Worm (Caenorhabditis elegans) whole organism, L4 larva: ENCODE results near the gene C14H10.2.
A peak's percentile ranks its signal among the peaks of the same experiment; 100 is the strongest.

Experiments
- F10B5.3 ChIP-seq: sonication (generic microtip); optimal IDR thresholded peaks from 2 replicates; lab custom pipeline; 2016; ENCODE audit warnings: mild to moderate bottlenecking, missing genetic modification characterization, missing compliant biosample characterization
- F26F4.8 ChIP-seq: fragments of 200-800 bp; sonication (Bioruptor generic); conservative IDR thresholded peaks from 2 replicates; pipeline ENCODE4 v1.3.6; 2022; ENCODE audit warnings: missing genetic modification characterization, missing compliant biosample characterization
- F44E2.7 ChIP-seq: fragments of 200-800 bp; sonication (Bioruptor generic); IDR thresholded peaks from 2 replicates; pipeline ENCODE4 v2.1.2; 2022; ENCODE audit warnings: missing genetic modification characterization, missing compliant biosample characterization
- R02D3.7 ChIP-seq: fragments of 150-350 bp; sonication (generic microtip); optimal IDR thresholded peaks from 3 replicates; lab custom pipeline; 2014; ENCODE audit warnings: missing biosample characterization, missing genetic modification characterization
- Y105C5A.15 ChIP-seq: fragments of 200-800 bp; sonication (Bioruptor generic); IDR thresholded peaks from 2 replicates; pipeline ENCODE4 v1.3.6; 2022; ENCODE audit warnings: missing genetic modification characterization, missing compliant biosample characterization
- Y48G9A.11 ChIP-seq: fragments of 200-800 bp; sonication (Bioruptor generic); IDR thresholded peaks from 2 replicates; pipeline ENCODE4 v1.3.6; 2022; ENCODE audit warnings: missing genetic modification reagents, missing genetic modification characterization, missing compliant biosample characterization
- Y5F2A.4 ChIP-seq: fragments of 200-800 bp; sonication (Bioruptor generic); optimal IDR thresholded peaks from 2 replicates; lab custom pipeline; 2018; ENCODE audit warnings: mild to moderate bottlenecking, missing genetic modification characterization, missing compliant biosample characterization
- ZK337.2 ChIP-seq: fragments of 200-800 bp; sonication (Bioruptor generic); IDR thresholded peaks from 2 replicates; pipeline ENCODE4 v1.3.6; 2022; ENCODE audit warnings: missing genetic modification reagents, missing genetic modification characterization, missing compliant biosample characterization
- aha-1 ChIP-seq: fragments of 150-350 bp; peaks from one replicate; lab custom pipeline; 2014; ENCODE audit warnings: missing biosample characterization, missing genetic modification characterization
- aly-2 ChIP-seq: sonication (generic microtip); optimal IDR thresholded peaks from 2 replicates; lab custom pipeline; 2018; ENCODE audit warnings: missing biosample characterization, missing genetic modification characterization
- ama-1 ChIP-seq: fragments of 150-350 bp; optimal IDR thresholded peaks from 2 replicates; lab custom pipeline; 2014; ENCODE audit warnings: inconsistent platforms, mixed read lengths
- arid-1 ChIP-seq: fragments of 200-800 bp; sonication (Bioruptor generic); conservative IDR thresholded peaks from 2 replicates; pipeline ENCODE4 v1.3.6; 2022; ENCODE audit warnings: missing genetic modification reagents, missing genetic modification characterization, missing compliant biosample characterization
- attf-4 ChIP-seq: sonication (generic microtip); optimal IDR thresholded peaks from 3 replicates; lab custom pipeline; 2017; ENCODE audit warnings: missing biosample characterization, missing genetic modification characterization
- ceh-32 ChIP-seq: sonication (generic microtip); optimal IDR thresholded peaks from 2 replicates; lab custom pipeline; 2016; ENCODE audit warnings: mild to moderate bottlenecking, missing genetic modification characterization, missing compliant biosample characterization; ENCODE audit not compliant: poor library complexity
- ceh-82 ChIP-seq: sonication (generic microtip); optimal IDR thresholded peaks from 2 replicates; lab custom pipeline; 2017; ENCODE audit warnings: missing biosample characterization, missing genetic modification characterization
- cey-2 ChIP-seq: sonication (generic microtip); optimal IDR thresholded peaks from 3 replicates; lab custom pipeline; 2017; ENCODE audit warnings: missing genetic modification characterization, mild to moderate bottlenecking, missing compliant biosample characterization, antibody characterized with exemption, borderline replicate concordance; ENCODE audit not compliant: insufficient read depth
- ctbp-1 ChIP-seq: fragments of 200-800 bp; sonication (Bioruptor generic); IDR thresholded peaks from 2 replicates; pipeline ENCODE4 v1.3.6; 2022; ENCODE audit warnings: missing genetic modification reagents, missing genetic modification characterization, missing compliant biosample characterization
- daf-19 ChIP-seq: fragments of 200-800 bp; sonication (Bioruptor generic); conservative IDR thresholded peaks from 2 replicates; pipeline ENCODE4 v1.3.6; 2022; ENCODE audit warnings: missing genetic modification characterization, missing compliant biosample characterization
- dmd-6 ChIP-seq: fragments of 200-800 bp; sonication (Bioruptor generic); IDR thresholded peaks from 2 replicates; pipeline ENCODE4 v1.3.6; 2022; ENCODE audit warnings: missing genetic modification reagents, missing genetic modification characterization, missing compliant biosample characterization
- dmd-8 ChIP-seq: fragments of 200-800 bp; sonication (Bioruptor generic); IDR thresholded peaks from 2 replicates; pipeline ENCODE4 v1.3.6; 2022; ENCODE audit warnings: missing genetic modification characterization, missing compliant biosample characterization
- dpl-1 ChIP-seq: fragments of 150-350 bp; optimal IDR thresholded peaks from 2 replicates; lab custom pipeline; 2014; ENCODE audit warnings: missing biosample characterization, missing genetic modification reagents, missing genetic modification characterization
- dve-1 ChIP-seq: sonication (generic microtip); optimal IDR thresholded peaks from 2 replicates; lab custom pipeline; 2017; ENCODE audit warnings: antibody characterized with exemption, mild to moderate bottlenecking, missing genetic modification characterization, missing compliant biosample characterization; ENCODE audit not compliant: insufficient read depth
- fkh-10 ChIP-seq: fragments of 150-350 bp; optimal IDR thresholded peaks from 2 replicates; lab custom pipeline; 2014; ENCODE audit warnings: missing biosample characterization, missing genetic modification reagents, missing genetic modification characterization
- fos-1 ChIP-seq: fragments of 150-350 bp; optimal IDR thresholded peaks from 2 replicates; lab custom pipeline; 2014; ENCODE audit warnings: missing biosample characterization, missing genetic modification characterization
- gei-8 ChIP-seq: fragments of 200-800 bp; sonication (Bioruptor generic); optimal IDR thresholded peaks from 2 replicates; lab custom pipeline; 2018; ENCODE audit warnings: mild to moderate bottlenecking, missing genetic modification characterization, missing compliant biosample characterization
- hlh-30 ChIP-seq: sonication (generic microtip); optimal IDR thresholded peaks from 2 replicates; lab custom pipeline; 2017; ENCODE audit warnings: antibody characterized with exemption, mild to moderate bottlenecking, missing genetic modification characterization, missing compliant biosample characterization; ENCODE audit not compliant: insufficient read depth
- hmg-1.1 ChIP-seq: fragments of 200-800 bp; sonication (Bioruptor generic); IDR thresholded peaks from 2 replicates; pipeline ENCODE4 v1.3.6; 2022; ENCODE audit warnings: missing genetic modification reagents, missing genetic modification characterization, missing compliant biosample characterization
- lin-1 ChIP-seq: fragments of 200-800 bp; sonication (Bioruptor generic); IDR thresholded peaks from 2 replicates; pipeline ENCODE4 v1.3.6; 2022; ENCODE audit warnings: missing genetic modification reagents, missing genetic modification characterization, missing compliant biosample characterization
- lin-13 ChIP-seq: fragments of 150-350 bp; optimal IDR thresholded peaks from 2 replicates; lab custom pipeline; 2014; ENCODE audit warnings: missing biosample characterization, missing genetic modification reagents, missing genetic modification characterization
- lin-15B ChIP-seq: fragments of 150-350 bp; sonication (generic microtip); optimal IDR thresholded peaks from 3 replicates; lab custom pipeline; 2014; ENCODE audit warnings: missing biosample characterization, missing genetic modification characterization
- lin-38 ChIP-seq: fragments of 200-800 bp; sonication (Bioruptor generic); IDR thresholded peaks from 2 replicates; pipeline ENCODE4 v1.3.6; 2022; ENCODE audit warnings: missing genetic modification reagents, missing genetic modification characterization, missing compliant biosample characterization
- lsy-2 ChIP-seq, 2 experiments: fragments of 150-350 bp in 1 of 2; sonication (generic microtip) in 1 of 2; optimal IDR thresholded peaks; 2 replicates each; lab custom pipeline; 2014 to 2017; ENCODE audit warnings: missing biosample characterization in 2 of 2, missing genetic modification characterization in 2 of 2
- madf-5 ChIP-seq, 2 experiments: fragments of 200-800 bp; sonication (Bioruptor generic); IDR thresholded peaks; 2 replicates each; pipeline ENCODE4 v1.3.6; 2022; ENCODE audit warnings: missing compliant biosample characterization in 2 of 2, missing genetic modification characterization in 2 of 2
- mdt-29 ChIP-seq: fragments of 200-800 bp; sonication (Bioruptor generic); IDR thresholded peaks from 2 replicates; pipeline ENCODE4 v1.3.6; 2022; ENCODE audit warnings: missing genetic modification reagents, missing genetic modification characterization, missing compliant biosample characterization
- mes-2 ChIP-seq: sonication (generic microtip); optimal IDR thresholded peaks from 2 replicates; lab custom pipeline; 2016; ENCODE audit warnings: missing genotype, mild to moderate bottlenecking, missing genetic modification characterization, missing compliant biosample characterization; ENCODE audit not compliant: poor library complexity, severe bottlenecking
- nhr-102 ChIP-seq: sonication (generic microtip); optimal IDR thresholded peaks from 2 replicates; lab custom pipeline; 2016; ENCODE audit warnings: mild to moderate bottlenecking, missing genetic modification characterization, moderate library complexity, missing compliant biosample characterization
- nhr-111 ChIP-seq: fragments of 200-800 bp; sonication (Bioruptor generic); optimal IDR thresholded peaks from 2 replicates; lab custom pipeline; 2018; ENCODE audit warnings: mild to moderate bottlenecking, missing genetic modification characterization, missing compliant biosample characterization
- nhr-25 ChIP-seq: sonication (generic microtip); optimal IDR thresholded peaks from 2 replicates; lab custom pipeline; 2017; ENCODE audit warnings: missing genetic modification characterization, mild to moderate bottlenecking, missing compliant biosample characterization, antibody characterized with exemption, moderate library complexity, borderline replicate concordance; ENCODE audit not compliant: insufficient read depth
- nhr-28 ChIP-seq: fragments of 150-350 bp; optimal IDR thresholded peaks from 2 replicates; lab custom pipeline; 2014; ENCODE audit warnings: missing biosample characterization, missing genetic modification characterization
- pha-4 ChIP-seq, 2 experiments: fragments of 150-350 bp in 1 of 2; fragments of 200-800 bp in 1 of 2; sonication (Bioruptor generic) in 1 of 2; IDR thresholded peaks in 1 of 2; optimal IDR thresholded peaks in 1 of 2; 2 replicates each; pipeline versions ENCODE4 v1.3.6 to Lab custom; 2014 to 2022; ENCODE audit warnings: missing genetic modification characterization in 2 of 2, missing genetic modification reagents in 2 of 2, missing biosample characterization in 1 of 2, missing compliant biosample characterization in 1 of 2
- sdz-12 ChIP-seq: fragments of 200-800 bp; sonication (Bioruptor generic); optimal IDR thresholded peaks from 2 replicates; lab custom pipeline; 2018; ENCODE audit warnings: mild to moderate bottlenecking, missing genetic modification characterization, missing compliant biosample characterization
- snpc-4 ChIP-seq: fragments of 150-350 bp; optimal IDR thresholded peaks from 2 replicates; lab custom pipeline; 2014; ENCODE audit warnings: missing biosample characterization, missing genetic modification characterization
- tag-97 ChIP-seq: fragments of 200-800 bp; sonication (Bioruptor generic); IDR thresholded peaks from 2 replicates; pipeline ENCODE4 v1.3.6; 2022; ENCODE audit warnings: missing genetic modification characterization, missing compliant biosample characterization
- vab-7 ChIP-seq: fragments of 200-800 bp; sonication (Bioruptor generic); IDR thresholded peaks from 2 replicates; pipeline ENCODE4 v1.3.6; 2022; ENCODE audit warnings: missing genetic modification reagents, missing genetic modification characterization, missing compliant biosample characterization
- zag-1 ChIP-seq: fragments of 150-350 bp; optimal IDR thresholded peaks from 2 replicates; lab custom pipeline; 2014; ENCODE audit warnings: missing biosample characterization, missing genetic modification characterization
- zfp-2 ChIP-seq: sonication (generic microtip); optimal IDR thresholded peaks from 2 replicates; lab custom pipeline; 2016; ENCODE audit warnings: mild to moderate bottlenecking, missing genetic modification characterization, missing compliant biosample characterization
- zfp-3 ChIP-seq: fragments of 200-800 bp; sonication (Bioruptor generic); conservative IDR thresholded peaks from 2 replicates; pipeline ENCODE4 v1.3.6; 2022; ENCODE audit warnings: missing genetic modification reagents, missing genetic modification characterization, missing compliant biosample characterization
- zip-2 ChIP-seq: fragments of 150-350 bp; optimal IDR thresholded peaks from 2 replicates; lab custom pipeline; 2014; ENCODE audit warnings: missing biosample characterization, missing genetic modification characterization
- ztf-11 ChIP-seq: fragments of 150-350 bp; optimal IDR thresholded peaks from 2 replicates; lab custom pipeline; 2014; ENCODE audit warnings: missing biosample characterization, missing genetic modification characterization

Gene C14H10.2

ce11 chrX:10218779-10219178 lies 33.9 kb downstream of the C14H10.2 start, which contains the start of gene F44A6.5 (continued):
- TF ChIP-seq ZK337.2 = no peak

ce11 chrX:10216857-10217256 lies 35.8 kb downstream of the C14H10.2 start:
- TF ChIP-seq ama-1 (no peak), lsy-2 (tag; optimal IDR thresholded peaks at IDR 0.05; lab: Kevin White, UChicago) (no peak), ceh-82 (no peak), fkh-10 (GFP tag; lab: Kevin White, UChicago) (no peak), pha-4 (GFP tag; IDR thresholded peaks at IDR 0.05; lab: Robert Waterston, UW) (no peak), pha-4 (tag; optimal IDR thresholded peaks at IDR 0.05; lab: Kevin White, UChicago) (no peak), mes-2 (tag; lab: Kevin White, UChicago) (no peak), daf-19 (no peak), zip-2 (no peak), nhr-102 (peak; percentile 55), ctbp-1 (no peak), F44E2.7 (no peak), madf-5 (GFP tag; IDR thresholded peaks at IDR 0.05; lab: Robert Waterston, UW) (no peak), snpc-4 (tag; lab: Kevin White, UChicago) (no peak), Y5F2A.4 (no peak), aly-2 (tag; lab: Kevin White, UChicago) (no peak), lin-15B (tag; lab: Kevin White, UChicago) (no peak), lin-1 (GFP tag; lab: Robert Waterston, UW) (no peak), zfp-3 (GFP tag; lab: Robert Waterston, UW) (no peak; the same call in 1 of the 2 replicates), F10B5.3 (tag; lab: Kevin White, UChicago) (no peak), lin-13 (GFP tag; lab: Kevin White, UChicago) (no peak), hmg-1.1 (no peak), nhr-111 (GFP tag; lab: Kevin White, UChicago) (no peak), cey-2 (tag; lab: Kevin White, UChicago) (no peak), ceh-32 (tag; lab: Kevin White, UChicago) (no peak), nhr-28 (tag; lab: Kevin White, UChicago) (no peak), F26F4.8 (no peak), vab-7 (GFP tag; lab: Robert Waterston, UW) (no peak), dpl-1 (GFP tag; lab: Kevin White, UChicago) (no peak), aha-1 (tag; lab: Kevin White, UChicago) (no peak), mdt-29 (no peak), R02D3.7 (tag; lab: Kevin White, UChicago) (no peak), nhr-25 (tag; lab: Kevin White, UChicago) (no peak), hlh-30 (tag; lab: Kevin White, UChicago) (no peak), gei-8 (GFP tag; lab: Kevin White, UChicago) (no peak), zfp-2 (tag; lab: Kevin White, UChicago) (no peak), arid-1 (GFP tag; lab: Robert Waterston, UW) (0 out of 2 replicates have a peak, but pooled peaks have one; percentile 20), tag-97 (0 out of 2 replicates have a peak, but pooled peaks have one; percentile 30), fos-1 (tag; lab: Kevin White, UChicago) (no peak), dve-1 (tag; lab: Kevin White, UChicago) (no peak), attf-4 (no peak), Y105C5A.15 (GFP tag; lab: Robert Waterston, UW) (no peak), lin-38 (GFP tag; lab: Robert Waterston, UW) (peak; percentile 10; the same call in 1 of the 2 replicates), Y48G9A.11 (GFP tag; lab: Robert Waterston, UW) (no peak), ZK337.2 (no peak), zag-1 (tag; lab: Kevin White, UChicago) (no peak), dmd-8 (no peak), dmd-6 (GFP tag; lab: Robert Waterston, UW) (no peak), ztf-11 (tag; lab: Kevin White, UChicago) (no peak), sdz-12 (no peak)
